Worm (Caenorhabditis elegans) whole organism, L2 larva: ENCODE results near the gene pfn-3.

ENCODE experiments used
- R02D3.7 ChIP-seq: fragments of 150-350 bp; optimal IDR thresholded peaks from 2 replicates; lab custom pipeline; 2014; ENCODE audit warnings: missing biosample characterization, missing genetic modification characterization
- ZK546.5 ChIP-seq: sonication (generic microtip); optimal IDR thresholded peaks from 2 replicates; lab custom pipeline; 2017; ENCODE audit warnings: missing biosample characterization, missing genetic modification characterization
- aly-2 ChIP-seq: fragments of 150-350 bp; optimal IDR thresholded peaks from 2 replicates; lab custom pipeline; 2014; ENCODE audit warnings: missing biosample characterization, missing genetic modification characterization
- ama-1 ChIP-seq: fragments of 150-350 bp; optimal IDR thresholded peaks from 2 replicates; lab custom pipeline; 2018; ENCODE audit warnings: inconsistent platforms
- ceh-82 ChIP-seq: fragments of 150-350 bp; optimal IDR thresholded peaks from 2 replicates; lab custom pipeline; 2014; ENCODE audit warnings: missing biosample characterization, missing genetic modification characterization
- elt-1 ChIP-seq: fragments of 150-350 bp; optimal IDR thresholded peaks from 2 replicates; lab custom pipeline; 2014; ENCODE audit warnings: missing biosample characterization, missing genetic modification characterization
- elt-3 ChIP-seq: sonication (generic microtip); optimal IDR thresholded peaks from 2 replicates; lab custom pipeline; 2017; ENCODE audit warnings: missing biosample characterization, missing genetic modification characterization
- fos-1 ChIP-seq: fragments of 150-350 bp; optimal IDR thresholded peaks from 2 replicates; lab custom pipeline; 2014; ENCODE audit warnings: missing biosample characterization, missing genetic modification characterization
- lin-13 ChIP-seq: fragments of 150-350 bp; optimal IDR thresholded peaks from 2 replicates; lab custom pipeline; 2014; ENCODE audit warnings: missing biosample characterization, missing genetic modification reagents, missing genetic modification characterization
- nhr-77 ChIP-seq: fragments of 150-350 bp; optimal IDR thresholded peaks from 2 replicates; lab custom pipeline; 2014; ENCODE audit warnings: missing biosample characterization, missing genetic modification characterization
- snpc-4 ChIP-seq: fragments of 150-350 bp; optimal IDR thresholded peaks from 2 replicates; lab custom pipeline; 2014; ENCODE audit warnings: missing biosample characterization, missing genetic modification characterization
- unc-62 ChIP-seq: fragments of 150-350 bp; optimal IDR thresholded peaks from 2 replicates; lab custom pipeline; 2014; ENCODE audit warnings: missing biosample characterization, missing genetic modification reagents, missing genetic modification characterization
- ztf-1 ChIP-seq: fragments of 200-800 bp; sonication (Bioruptor generic); conservative IDR thresholded peaks from 2 replicates; pipeline ENCODE4 v1.3.6; 2022; ENCODE audit warnings: missing genetic modification characterization, missing compliant biosample characterization

DNA sequence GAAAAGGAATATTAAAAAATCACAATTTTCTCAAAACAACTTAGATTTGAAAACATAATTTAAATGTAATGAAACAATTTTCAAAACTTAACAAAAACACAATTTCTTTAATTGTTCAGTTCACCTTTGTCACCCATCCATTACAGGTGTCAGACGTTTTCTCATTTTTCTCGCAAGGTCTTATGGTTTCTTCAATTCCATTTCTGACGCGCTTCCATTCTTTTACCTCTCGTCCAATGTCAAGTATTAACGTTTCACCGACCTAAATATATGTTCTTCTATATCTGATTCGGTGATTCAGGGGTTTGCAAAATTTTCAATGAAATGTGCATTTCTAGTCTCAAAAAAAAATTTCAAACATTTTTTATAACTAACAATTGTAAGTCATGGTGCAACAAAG, 43.0 kb upstream of the pfn-3 start:
- TF ChIP-seq fos-1 (no peak), ceh-82 (tag; lab: Kevin White, UChicago) (no peak), aly-2 (tag; lab: Kevin White, UChicago) (no peak), snpc-4 (tag; lab: Kevin White, UChicago) (no peak), R02D3.7 (tag; lab: Kevin White, UChicago) (no peak), nhr-77 (no peak), ama-1 (lab: Kevin White, UChicago) (no peak), elt-1 (tag; lab: Kevin White, UChicago) (no peak), unc-62 (no peak), ZK546.5 (tag; lab: Kevin White, UChicago) (no peak), elt-3 (tag; lab: Kevin White, UChicago) (no peak), ztf-1 (GFP tag; lab: Robert Waterston, UW) (no peak), lin-13 (GFP tag; lab: Kevin White, UChicago) (no peak)
